Fruit fly (Drosophila melanogaster) whole organism, adult: ENCODE data around the gene r2d2.

Source experiments
- CG11617 ChIP-seq: fragments of 200-800 bp; sonication (Bioruptor generic); optimal IDR thresholded peaks from 2 replicates; lab custom pipeline; 2017; ENCODE audit warnings: mild to moderate bottlenecking, missing biosample characterization, missing genetic modification reagents, missing genetic modification characterization
- CG12768 ChIP-seq: fragments of 200-800 bp; sonication (Bioruptor generic); optimal IDR thresholded peaks from 2 replicates; lab custom pipeline; 2017; ENCODE audit warnings: missing biosample characterization, missing genetic modification characterization, mild to moderate bottlenecking, moderate library complexity, missing genetic modification reagents
- CG14711 ChIP-seq: fragments of 200-800 bp; sonication (Bioruptor generic); optimal IDR thresholded peaks from 2 replicates; lab custom pipeline; 2018; ENCODE audit warnings: missing biosample characterization, mild to moderate bottlenecking, missing genetic modification characterization, moderate library complexity
- CG1620 ChIP-seq: fragments of 200-800 bp; sonication (Bioruptor generic); optimal IDR thresholded peaks from 2 replicates; lab custom pipeline; 2016; ENCODE audit warnings: missing biosample characterization, missing genetic modification characterization
- CG33017 ChIP-seq: fragments of 200-800 bp; sonication (Bioruptor generic); optimal IDR thresholded peaks from 2 replicates; lab custom pipeline; 2018; ENCODE audit warnings: missing biosample characterization, mild to moderate bottlenecking, missing genetic modification characterization, moderate library complexity
- CG5204 ChIP-seq: fragments of 200-800 bp; sonication (Bioruptor generic); optimal IDR thresholded peaks from 2 replicates; lab custom pipeline; 2016; ENCODE audit warnings: missing biosample characterization, missing genetic modification characterization
- CG7045 ChIP-seq: fragments of 200-800 bp; sonication (Bioruptor generic); optimal IDR thresholded peaks from 2 replicates; lab custom pipeline; 2017; ENCODE audit warnings: missing biosample characterization, mild to moderate bottlenecking, missing genetic modification characterization
- CG7101 ChIP-seq: fragments of 200-800 bp; sonication (Bioruptor generic); optimal IDR thresholded peaks from 2 replicates; lab custom pipeline; 2018; ENCODE audit warnings: missing biosample characterization, mild to moderate bottlenecking, missing genetic modification characterization, moderate library complexity
- Clk ChIP-seq: fragments of 200-800 bp; sonication (Bioruptor generic); optimal IDR thresholded peaks from 2 replicates; lab custom pipeline; 2017; ENCODE audit warnings: missing biosample characterization, missing genetic modification characterization
- Crg-1 ChIP-seq: fragments of 200-800 bp; sonication (Bioruptor generic); optimal IDR thresholded peaks from 2 replicates; lab custom pipeline; 2016; ENCODE audit warnings: missing biosample characterization, missing genetic modification characterization
- Hr96 ChIP-seq: fragments of 200-800 bp; sonication (Bioruptor generic); optimal IDR thresholded peaks from 2 replicates; lab custom pipeline; 2016; ENCODE audit warnings: missing biosample characterization, missing genetic modification characterization
- Mnt ChIP-seq: fragments of 200-800 bp; sonication (Bioruptor generic); optimal IDR thresholded peaks from 2 replicates; lab custom pipeline; 2016; ENCODE audit warnings: missing biosample characterization, mild to moderate bottlenecking, missing genetic modification characterization
- bab1 ChIP-seq: fragments of 200-800 bp; sonication (Bioruptor generic); optimal IDR thresholded peaks from 3 replicates; lab custom pipeline; 2019; ENCODE audit warnings: missing biosample characterization, mild to moderate bottlenecking, missing genetic modification characterization, moderate library complexity
- cic ChIP-seq: fragments of 200-800 bp; sonication (Bioruptor generic); optimal IDR thresholded peaks from 2 replicates; lab custom pipeline; 2017; ENCODE audit warnings: missing biosample characterization, mild to moderate bottlenecking, missing genetic modification characterization, moderate library complexity
- cnc ChIP-seq, 2 experiments: fragments of >200 bp; optimal IDR thresholded peaks; 2 replicates each; lab custom pipeline; 2017
- kay ChIP-seq: fragments of 200-800 bp; sonication (Bioruptor generic); peaks from one replicate; lab custom pipeline; 2016; ENCODE audit warnings: missing biosample characterization, missing genetic modification characterization, borderline replicate concordance
- ovo ChIP-seq: fragments of 200-800 bp; sonication (Bioruptor generic); optimal IDR thresholded peaks from 2 replicates; lab custom pipeline; 2016; ENCODE audit warnings: missing biosample characterization, missing genetic modification characterization
- pad ChIP-seq: fragments of 200-800 bp; sonication (Bioruptor generic); optimal IDR thresholded peaks from 3 replicates; lab custom pipeline; 2017; ENCODE audit warnings: missing biosample characterization, missing genetic modification characterization, mild to moderate bottlenecking, moderate library complexity, missing genetic modification reagents
- tj ChIP-seq: fragments of 200-800 bp; sonication (Bioruptor generic); optimal IDR thresholded peaks from 3 replicates; lab custom pipeline; 2017; ENCODE audit warnings: missing biosample characterization, mild to moderate bottlenecking, missing genetic modification characterization, moderate library complexity
- toe ChIP-seq: fragments of 200-800 bp; sonication (Bioruptor generic); optimal IDR thresholded peaks from 2 replicates; lab custom pipeline; 2016; ENCODE audit warnings: missing biosample characterization, missing genetic modification characterization

Gene r2d2

DNA sequence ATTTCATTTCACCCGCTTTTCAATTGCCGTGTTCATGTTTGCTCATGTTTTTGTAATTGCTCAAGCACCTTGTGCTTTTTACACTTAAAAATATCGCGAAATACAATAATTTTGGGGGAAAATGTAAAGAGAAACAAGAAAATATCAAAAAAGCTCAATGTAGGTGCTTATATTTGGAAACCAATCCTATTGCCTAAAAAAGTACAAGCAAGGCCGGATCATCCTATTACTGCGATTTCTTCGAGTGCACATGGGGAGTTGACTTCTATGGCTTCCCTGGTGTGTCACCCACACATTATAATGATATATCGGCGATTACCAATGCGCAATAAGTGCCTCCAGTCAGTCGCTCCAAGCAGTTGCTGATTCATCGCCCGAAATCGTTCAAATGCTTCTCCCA is 41.3 kb downstream of the r2d2 start:
- no peak for TF ChIP-seq cic (GFP tag; lab: Kevin White, UChicago)
- TF ChIP-seq ovo (GFP tag; lab: Kevin White, UChicago), result no peak
- no peak for TF ChIP-seq CG5204 (GFP tag; lab: Kevin White, UChicago)
- no peak for TF ChIP-seq Clk (GFP tag; lab: Kevin White, UChicago)
- TF ChIP-seq pad (GFP tag; lab: Kevin White, UChicago), result no peak
- no peak for TF ChIP-seq Hr96 (GFP tag; lab: Kevin White, UChicago)
- no peak for TF ChIP-seq kay
- TF ChIP-seq CG7101, result no peak

dm6 chr2L:7849472-7849871 is 49.5 kb downstream of the r2d2 start:
- TF ChIP-seq cnc (optimal IDR thresholded peaks at IDR 0.05; lab: Kevin White, UChicago) (no peak), CG1620 (GFP tag; lab: Kevin White, UChicago) (no peak), CG14711 (tag; lab: Kevin White, UChicago) (no peak), Hr96 (GFP tag; lab: Kevin White, UChicago) (no peak), CG5204 (GFP tag; lab: Kevin White, UChicago) (no peak), CG12768 (GFP tag; lab: Kevin White, UChicago) (no peak), bab1 (GFP tag; lab: Kevin White, UChicago) (no peak), Mnt (GFP tag; lab: Kevin White, UChicago) (no peak)

- TF ChIP-seq CG7101, result no peak
- TF ChIP-seq cnc (optimal IDR thresholded peaks at IDR 0.05; lab: Kevin White, UChicago), result no peak
- no peak for TF ChIP-seq CG33017 (tag; lab: Kevin White, UChicago)
- TF ChIP-seq tj (GFP tag; lab: Kevin White, UChicago), result no peak
- TF ChIP-seq Clk (GFP tag; lab: Kevin White, UChicago), result no peak
- TF ChIP-seq toe (GFP tag; lab: Kevin White, UChicago), result no peak
- no peak for TF ChIP-seq Hr96 (GFP tag; lab: Kevin White, UChicago)
- no peak for TF ChIP-seq Mnt (GFP tag; lab: Kevin White, UChicago)
- TF ChIP-seq CG5204 (GFP tag; lab: Kevin White, UChicago), result no peak
- TF ChIP-seq Crg-1 (GFP tag; lab: Kevin White, UChicago), result no peak
These were observed 50.5 kb downstream of the r2d2 start for dm6 chr2L:7850406-7850805.

DNA sequence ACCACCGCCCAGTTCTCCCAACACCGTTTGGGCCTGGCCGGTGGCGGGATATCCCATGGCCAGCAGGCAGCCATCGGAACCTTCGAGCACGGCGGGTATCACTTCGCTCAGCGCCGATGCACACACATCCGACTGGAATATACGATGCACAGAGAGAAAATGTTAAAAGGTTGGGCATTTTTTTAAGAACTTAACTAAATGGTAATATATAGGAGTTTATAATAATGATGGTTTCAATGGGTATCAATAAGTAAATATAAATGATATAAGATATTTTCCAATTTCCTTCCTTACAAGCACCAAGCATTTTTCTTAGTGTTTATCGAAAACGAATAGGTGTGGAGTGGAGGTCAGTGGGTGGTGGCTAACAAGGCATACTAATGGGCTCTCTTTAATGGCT is 51.7 kb downstream of the r2d2 start:
- TF ChIP-seq Hr96 (GFP tag; lab: Kevin White, UChicago), result no peak
- TF ChIP-seq Mnt (GFP tag; lab: Kevin White, UChicago), result no peak
- no peak for TF ChIP-seq CG7045 (GFP tag; lab: Kevin White, UChicago)
- TF ChIP-seq Crg-1 (GFP tag; lab: Kevin White, UChicago), result no peak
- no peak for TF ChIP-seq cnc (optimal IDR thresholded peaks at IDR 0.05; lab: Kevin White, UChicago)
- TF ChIP-seq CG5204 (GFP tag; lab: Kevin White, UChicago), result no peak
- TF ChIP-seq CG11617 (GFP tag; lab: Kevin White, UChicago), result no peak
- no peak for TF ChIP-seq pad (GFP tag; lab: Kevin White, UChicago)
- no peak for TF ChIP-seq Clk (GFP tag; lab: Kevin White, UChicago)
- TF ChIP-seq ovo (GFP tag; lab: Kevin White, UChicago), result no peak
- TF ChIP-seq toe (GFP tag; lab: Kevin White, UChicago), result no peak
- TF ChIP-seq CG1620 (GFP tag; lab: Kevin White, UChicago), result no peak
